ENCODE assay signal across 5 worm cellular contexts in genomic region chrX:9295471-9295870, ce11.
TF ChIP-seq lines count a peak whose summit lies in the region.

No protein-coding gene starts in this region.

TF ChIP-seq in whole organism, L1 larva, 84 proteins besides CTCF, POLR2A, EP300 and RAD21:
- TF ChIP-seq lin-35 (GFP tag; optimal IDR thresholded peaks at IDR 0.05; lab: Kevin White, UChicago) = peak in 1 of 2 experiments; percentile 16
- peak; percentile 56 for TF ChIP-seq elt-2 (tag; optimal IDR thresholded peaks at IDR 0.05; lab: Kevin White, UChicago)
- no peak for TF ChIP-seq efl-3 (GFP tag; optimal IDR thresholded peaks at IDR 0.05; lab: Kevin White, UChicago)
- no peak for TF ChIP-seq lin-39 (tag; optimal IDR thresholded peaks at IDR 0.05; lab: Kevin White, UChicago)

TF ChIP-seq in whole organism, L2 larva, 48 proteins besides CTCF, POLR2A, EP300 and RAD21:
- TF ChIP-seq nhr-23 (tag; optimal IDR thresholded peaks at IDR 0.05; lab: Kevin White, UChicago) = no peak
- TF ChIP-seq elt-3 (tag; optimal IDR thresholded peaks at IDR 0.05; lab: Kevin White, UChicago) = no peak
- TF ChIP-seq sma-9 (GFP tag; optimal IDR thresholded peaks at IDR 0.05; lab: Kevin White, UChicago) = peak; percentile 20
- TF ChIP-seq sma-9 (tag; optimal IDR thresholded peaks at IDR 0.05; lab: Kevin White, UChicago) = no peak
- peak; percentile 89 for TF ChIP-seq fos-1 (tag; optimal IDR thresholded peaks at IDR 0.05; lab: Kevin White, UChicago)

TF ChIP-seq in whole organism, L3 larva, 47 proteins besides CTCF, POLR2A, EP300 and RAD21:
- TF ChIP-seq pqm-1 (tag; optimal IDR thresholded peaks at IDR 0.05; lab: Kevin White, UChicago) (peak; percentile 59), nhr-43 (tag; optimal IDR thresholded peaks at IDR 0.05; lab: Kevin White, UChicago; ENCODE audit: poor library complexity, severe bottlenecking) (no peak), ceh-16 (tag; optimal IDR thresholded peaks at IDR 0.05; lab: Kevin White, UChicago) (no peak), egl-27 (tag; optimal IDR thresholded peaks at IDR 0.05; lab: Kevin White, UChicago) (no peak), ztf-11 (tag; optimal IDR thresholded peaks at IDR 0.05; lab: Kevin White, UChicago) (no peak), elt-2 (tag; optimal IDR thresholded peaks at IDR 0.05; lab: Kevin White, UChicago) (peak; percentile 71)

TF ChIP-seq in whole organism, L4 larva, 104 proteins besides CTCF, POLR2A, EP300 and RAD21:
- TF ChIP-seq hlh-11 (tag; optimal IDR thresholded peaks at IDR 0.05; lab: Kevin White, UChicago) (peak; percentile 31), dpl-1 (GFP tag; optimal IDR thresholded peaks at IDR 0.05; lab: Kevin White, UChicago) (no peak), nhr-28 (tag; optimal IDR thresholded peaks at IDR 0.05; lab: Kevin White, UChicago) (peak; percentile 40), nhr-48 (tag; optimal IDR thresholded peaks at IDR 0.05; lab: Kevin White, UChicago) (no peak), mxl-3 (GFP tag; optimal IDR thresholded peaks at IDR 0.05; lab: Kevin White, UChicago) (peak; percentile 37), dmd-6 (GFP tag; IDR thresholded peaks at IDR 0.05; lab: Robert Waterston, UW) (peak; percentile 60), pqm-1 (tag; optimal IDR thresholded peaks at IDR 0.05; lab: Kevin White, UChicago) (peak; percentile 36), dve-1 (tag; optimal IDR thresholded peaks at IDR 0.05; lab: Kevin White, UChicago; ENCODE audit: insufficient read depth) (peak; percentile 38), hlh-30 (tag; optimal IDR thresholded peaks at IDR 0.05; lab: Kevin White, UChicago; ENCODE audit: insufficient read depth) (peak; percentile 27)

TF ChIP-seq in whole organism, young adult, 124 proteins besides CTCF, POLR2A, EP300 and RAD21:
- TF ChIP-seq atf-7 (tag; optimal IDR thresholded peaks at IDR 0.05; lab: Kevin White, UChicago) (peak; percentile 34), B0019.2 (GFP tag; conservative IDR thresholded peaks at IDR 0.05; lab: Robert Waterston, UW) (no peak), F57A8.1 (GFP tag; optimal IDR thresholded peaks at IDR 0.05; lab: Kevin White, UChicago) (no peak), nhr-80 (tag; optimal IDR thresholded peaks at IDR 0.05; lab: Kevin White, UChicago) (peak; percentile 61), F57C9.4 (tag; optimal IDR thresholded peaks at IDR 0.05; lab: Kevin White, UChicago) (no peak), somi-1 (GFP tag; optimal IDR thresholded peaks at IDR 0.05; lab: Kevin White, UChicago) (no peak), cebp-1 (GFP tag; IDR thresholded peaks at IDR 0.05; lab: Robert Waterston, UW) (no peak), cebp-1 (tag; optimal IDR thresholded peaks at IDR 0.05; lab: Kevin White, UChicago) (peak; percentile 20)
TF ChIP-seq in whole organism, young adult: peak in this region for 3.
